Worm (Caenorhabditis elegans) whole organism, L2 larva: Measurements from ENCODE around the gene K03B4.2.
A peak's percentile ranks its signal among the peaks of the same experiment; 100 is the strongest.

Experiments
- C34F6.9 ChIP-seq: fragments of 150-350 bp; optimal IDR thresholded peaks from 2 replicates; lab custom pipeline; 2014; ENCODE audit warnings: missing biosample characterization, missing genetic modification characterization
- Y55F3AM.14 ChIP-seq: fragments of 200-800 bp; sonication (Bioruptor generic); optimal IDR thresholded peaks from 2 replicates; lab custom pipeline; 2018; ENCODE audit warnings: mild to moderate bottlenecking, missing genetic modification characterization, missing compliant biosample characterization
- ZK546.5 ChIP-seq: sonication (generic microtip); optimal IDR thresholded peaks from 2 replicates; lab custom pipeline; 2017; ENCODE audit warnings: missing biosample characterization, missing genetic modification characterization
- aly-2 ChIP-seq: fragments of 150-350 bp; optimal IDR thresholded peaks from 2 replicates; lab custom pipeline; 2014; ENCODE audit warnings: missing biosample characterization, missing genetic modification characterization
- ama-1 ChIP-seq: fragments of 150-350 bp; optimal IDR thresholded peaks from 2 replicates; lab custom pipeline; 2018; ENCODE audit warnings: inconsistent platforms
- blmp-1 ChIP-seq: sonication (generic microtip); optimal IDR thresholded peaks from 2 replicates; lab custom pipeline; 2017; ENCODE audit warnings: missing genetic modification characterization, mild to moderate bottlenecking, missing compliant biosample characterization, antibody characterized with exemption, moderate library complexity; ENCODE audit not compliant: insufficient read depth
- ceh-16 ChIP-seq: fragments of 150-350 bp; optimal IDR thresholded peaks from 2 replicates; lab custom pipeline; 2014; ENCODE audit warnings: missing biosample characterization, missing genetic modification characterization
- dmd-4 ChIP-seq: sonication (generic microtip); optimal IDR thresholded peaks from 2 replicates; lab custom pipeline; 2017; ENCODE audit warnings: missing biosample characterization, missing genetic modification characterization
- elt-3 ChIP-seq: sonication (generic microtip); optimal IDR thresholded peaks from 2 replicates; lab custom pipeline; 2017; ENCODE audit warnings: missing biosample characterization, missing genetic modification characterization
- fos-1 ChIP-seq: fragments of 150-350 bp; optimal IDR thresholded peaks from 2 replicates; lab custom pipeline; 2014; ENCODE audit warnings: missing biosample characterization, missing genetic modification characterization
- gmeb-1 ChIP-seq: fragments of 150-350 bp; optimal IDR thresholded peaks from 2 replicates; lab custom pipeline; 2014; ENCODE audit warnings: missing biosample characterization, missing genetic modification characterization
- lin-11 ChIP-seq: fragments of 150-350 bp; sonication (generic microtip); optimal IDR thresholded peaks from 2 replicates; lab custom pipeline; 2014; ENCODE audit warnings: missing biosample characterization, missing genetic modification characterization, inconsistent platforms, mixed read lengths
- lsy-2 ChIP-seq, 2 experiments: fragments of 150-350 bp in 1 of 2; sonication (generic microtip) in 1 of 2; optimal IDR thresholded peaks; 2 replicates each; lab custom pipeline; 2014 to 2017; ENCODE audit warnings: missing biosample characterization in 2 of 2, missing genetic modification characterization in 2 of 2
- mab-5 ChIP-seq: fragments of 150-350 bp; optimal IDR thresholded peaks from 2 replicates; lab custom pipeline; 2014; ENCODE audit warnings: missing biosample characterization, missing genetic modification characterization
- nhr-10 ChIP-seq: sonication (generic microtip); optimal IDR thresholded peaks from 2 replicates; lab custom pipeline; 2017; ENCODE audit warnings: missing biosample characterization, missing genetic modification characterization
- nhr-12 ChIP-seq: fragments of 150-350 bp; optimal IDR thresholded peaks from 2 replicates; lab custom pipeline; 2014; ENCODE audit warnings: missing biosample characterization, missing genetic modification characterization
- nhr-129 ChIP-seq: fragments of 150-350 bp; optimal IDR thresholded peaks from 2 replicates; lab custom pipeline; 2014; ENCODE audit warnings: missing biosample characterization, missing genetic modification characterization
- nhr-23 ChIP-seq: fragments of 150-350 bp; optimal IDR thresholded peaks from 2 replicates; lab custom pipeline; 2014; ENCODE audit warnings: missing biosample characterization, missing genetic modification reagents, missing genetic modification characterization
- nhr-237 ChIP-seq: fragments of 150-350 bp; optimal IDR thresholded peaks from 2 replicates; lab custom pipeline; 2014; ENCODE audit warnings: missing biosample characterization, missing genetic modification characterization
- nhr-6 ChIP-seq: fragments of 150-350 bp; optimal IDR thresholded peaks from 2 replicates; lab custom pipeline; 2014; ENCODE audit warnings: missing biosample characterization, missing genetic modification characterization
- nhr-77 ChIP-seq: fragments of 150-350 bp; optimal IDR thresholded peaks from 2 replicates; lab custom pipeline; 2014; ENCODE audit warnings: missing biosample characterization, missing genetic modification characterization
- sem-4 ChIP-seq: fragments of 150-350 bp; optimal IDR thresholded peaks from 2 replicates; lab custom pipeline; 2014; ENCODE audit warnings: missing biosample characterization, missing genetic modification reagents, missing genetic modification characterization
- sma-3 ChIP-seq: sonication (generic microtip); optimal IDR thresholded peaks from 2 replicates; lab custom pipeline; 2016; ENCODE audit warnings: missing genetic modification reagents, missing genetic modification characterization, missing compliant biosample characterization
- sma-9 ChIP-seq, 2 experiments: fragments of 150-350 bp in 1 of 2; sonication (generic microtip) in 1 of 2; optimal IDR thresholded peaks; 2 replicates each; lab custom pipeline; 2014 to 2016; ENCODE audit warnings: missing genetic modification characterization in 2 of 2, mild to moderate bottlenecking in 1 of 2, missing biosample characterization in 1 of 2, missing compliant biosample characterization in 1 of 2, missing genetic modification reagents in 1 of 2, moderate library complexity in 1 of 2
- unc-62 ChIP-seq: fragments of 150-350 bp; optimal IDR thresholded peaks from 2 replicates; lab custom pipeline; 2014; ENCODE audit warnings: missing biosample characterization, missing genetic modification reagents, missing genetic modification characterization
- ztf-1 ChIP-seq: fragments of 200-800 bp; sonication (Bioruptor generic); conservative IDR thresholded peaks from 2 replicates; pipeline ENCODE4 v1.3.6; 2022; ENCODE audit warnings: missing genetic modification characterization, missing compliant biosample characterization
- ztf-11 ChIP-seq: sonication (generic microtip); optimal IDR thresholded peaks from 2 replicates; lab custom pipeline; 2017; ENCODE audit warnings: missing biosample characterization, missing genetic modification characterization
- ztf-4 ChIP-seq: fragments of 150-350 bp; optimal IDR thresholded peaks from 2 replicates; lab custom pipeline; 2014; ENCODE audit warnings: missing biosample characterization, missing genetic modification characterization

The K03B4.2 gene

DNA sequence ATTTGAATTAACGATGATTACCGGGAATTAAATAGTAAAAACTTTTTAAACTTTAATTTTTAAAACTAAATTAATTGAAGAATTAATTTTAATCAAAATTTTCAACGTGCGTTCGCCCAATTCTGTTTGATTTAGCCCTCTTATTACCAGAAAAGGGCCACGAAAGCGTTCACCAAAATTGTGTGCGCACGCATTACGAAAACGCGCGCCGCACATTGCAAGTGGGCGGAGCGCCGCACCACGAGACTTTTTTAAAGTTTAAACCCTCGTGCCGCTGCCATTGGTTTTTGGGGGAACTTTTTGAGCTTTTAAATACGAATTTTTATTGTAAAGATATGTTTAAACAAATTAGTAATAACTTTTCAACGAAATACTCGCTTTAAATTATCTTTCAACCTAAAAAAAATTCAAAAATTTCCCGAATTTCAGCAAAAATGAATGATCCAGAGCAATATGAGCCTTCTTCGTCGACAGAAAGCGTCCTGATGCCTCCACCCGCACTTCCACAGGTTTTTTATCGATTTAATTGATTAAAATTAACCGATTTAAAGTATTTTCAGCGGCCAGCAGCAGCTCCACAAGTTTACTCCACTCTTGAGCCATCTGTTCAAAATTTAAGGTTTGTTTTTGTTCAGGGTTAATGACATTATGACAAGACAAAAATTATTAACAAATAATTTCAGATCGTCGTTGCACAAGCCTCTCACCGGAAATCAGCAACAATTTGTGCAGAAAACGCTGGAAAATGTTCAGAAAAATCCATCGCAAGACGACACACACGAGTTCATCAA lies 919 bp upstream of the K03B4.2 start, which contains the start of gene taf-10 (continued):
- no peak for TF ChIP-seq nhr-12
- TF ChIP-seq nhr-129 (tag; lab: Kevin White, UChicago), result peak; percentile 63
- no peak for TF ChIP-seq aly-2 (tag; lab: Kevin White, UChicago)

DNA sequence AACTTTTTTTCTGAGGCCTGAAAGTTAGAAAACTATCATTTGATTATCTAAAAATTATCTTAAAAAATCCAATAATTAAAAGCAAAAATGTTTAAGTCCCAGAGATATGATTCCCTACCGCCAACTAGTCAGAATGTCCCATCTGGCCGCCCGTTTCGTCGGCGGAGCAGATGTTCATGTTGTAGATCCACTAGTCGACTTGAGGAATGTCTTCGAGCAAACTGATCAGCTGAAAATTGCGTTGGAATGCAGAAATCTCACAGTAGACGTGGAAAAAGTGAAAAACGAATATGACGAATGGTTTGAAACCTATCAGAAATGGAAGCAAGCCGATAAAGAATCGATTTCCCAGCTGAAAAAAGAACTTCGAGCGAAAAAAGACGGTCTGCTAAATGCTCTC lies 1.4 kb downstream of the K03B4.2 start, which contains the start of gene K03B4.1:
Gene K03B4.1, plus strand, starts transcription at position 97 of the 400 bp plus-strand sequence.
- no peak for TF ChIP-seq ztf-1
- TF ChIP-seq gmeb-1, result no peak
- peak; percentile 68 for TF ChIP-seq Y55F3AM.14 (GFP tag; lab: Kevin White, UChicago)
- TF ChIP-seq ama-1 (lab: Kevin White, UChicago), result peak; percentile 49
- no peak for TF ChIP-seq ZK546.5 (tag; lab: Kevin White, UChicago)
- TF ChIP-seq nhr-6 (tag; lab: Kevin White, UChicago), result no peak
- TF ChIP-seq aly-2 (tag; lab: Kevin White, UChicago), result no peak
- TF ChIP-seq ztf-4 (tag; lab: Kevin White, UChicago), result no peak
- no peak for TF ChIP-seq blmp-1 (tag; lab: Kevin White, UChicago)

DNA sequence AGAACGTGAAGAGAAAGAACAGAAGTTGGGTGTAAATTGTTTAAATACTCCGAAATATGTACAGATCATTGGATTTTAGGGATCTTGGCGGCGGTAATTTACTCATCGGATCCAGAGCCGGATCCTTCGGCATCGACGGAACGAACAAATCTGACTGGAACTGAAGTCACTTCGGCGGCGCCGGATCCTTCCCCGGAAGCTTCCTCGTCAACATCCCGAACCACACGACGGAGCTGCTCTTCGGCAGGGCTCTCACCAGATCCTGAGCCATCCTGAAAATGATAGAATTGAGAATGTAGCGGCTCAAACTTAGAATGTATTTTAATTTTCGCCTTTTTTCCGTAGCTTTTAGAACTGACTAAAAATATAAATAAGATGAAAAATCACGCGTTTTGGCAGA lies 3.9 kb downstream of the K03B4.2 start:
- TF ChIP-seq dmd-4, result no peak
- no peak for TF ChIP-seq mab-5 (tag; lab: Kevin White, UChicago)
- TF ChIP-seq aly-2 (tag; lab: Kevin White, UChicago), result no peak
- TF ChIP-seq lin-11 (tag; lab: Kevin White, UChicago), result no peak
- no peak for TF ChIP-seq elt-3 (tag; lab: Kevin White, UChicago)
- no peak for TF ChIP-seq ztf-11 (tag; lab: Kevin White, UChicago)
- no peak for TF ChIP-seq sma-3 (GFP tag; lab: Kevin White, UChicago)
- no peak for TF ChIP-seq nhr-237 (tag; lab: Kevin White, UChicago)
- TF ChIP-seq unc-62, result no peak
- TF ChIP-seq sem-4 (tag; lab: Kevin White, UChicago), result no peak
- TF ChIP-seq ama-1 (lab: Kevin White, UChicago), result no peak
- no peak for TF ChIP-seq nhr-77 (tag; lab: Kevin White, UChicago)
- TF ChIP-seq fos-1, result no peak
- no peak for TF ChIP-seq nhr-10 (tag; lab: Kevin White, UChicago)

DNA sequence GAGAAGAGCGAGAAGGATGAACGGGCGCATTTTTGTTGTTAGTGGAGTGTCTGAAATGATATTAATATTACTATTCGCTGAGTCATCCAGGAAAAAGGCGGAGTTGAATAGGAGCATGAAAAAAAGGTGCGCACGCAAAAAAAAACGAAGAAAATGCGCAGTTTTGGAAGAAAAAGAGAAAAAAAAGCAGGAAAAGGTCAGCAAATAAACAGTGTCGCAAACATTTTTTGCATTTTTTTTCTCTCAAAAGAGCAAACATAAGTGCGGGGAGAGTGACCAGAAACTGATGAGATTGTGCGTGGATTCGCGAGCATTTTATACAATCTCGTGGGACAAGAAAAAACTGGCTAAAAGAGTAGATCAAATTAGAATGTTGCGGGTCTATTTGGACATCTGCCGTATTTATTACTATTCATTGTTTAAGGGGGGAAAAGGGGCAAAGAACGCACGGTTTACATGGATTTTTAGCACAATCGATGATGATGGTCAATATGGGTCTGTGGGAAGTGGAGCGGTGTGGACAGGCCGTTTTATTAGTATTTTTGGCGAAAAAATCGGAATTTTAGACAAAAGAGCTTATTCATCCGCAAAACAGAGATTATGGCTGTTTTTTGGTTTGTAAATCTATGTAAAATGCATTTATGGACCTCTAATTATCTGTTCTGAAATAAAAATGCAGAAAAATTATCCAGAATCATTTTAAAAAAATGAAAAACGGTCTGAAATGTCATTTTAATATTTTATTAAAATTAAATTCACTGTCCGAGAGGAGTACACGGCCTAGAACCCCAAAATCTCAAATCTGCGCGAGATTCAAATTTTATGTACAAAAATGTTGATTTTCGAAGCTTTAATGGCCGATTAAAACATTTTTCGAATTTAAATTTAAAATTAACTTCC lies 4.8 kb downstream of the K03B4.2 start, which contains the start of gene cpg-8:
Gene cpg-8, minus strand, starts transcription at position 51 of the 900 bp plus-strand sequence.
- peak; percentile 64 for TF ChIP-seq gmeb-1
- no peak for TF ChIP-seq nhr-23 (tag; lab: Kevin White, UChicago)
- TF ChIP-seq C34F6.9, result peak; percentile 10
- no peak for TF ChIP-seq sma-9 (GFP tag; optimal IDR thresholded peaks at IDR 0.05; lab: Kevin White, UChicago)
- no peak for TF ChIP-seq sma-9 (tag; optimal IDR thresholded peaks at IDR 0.05; lab: Kevin White, UChicago)

DNA sequence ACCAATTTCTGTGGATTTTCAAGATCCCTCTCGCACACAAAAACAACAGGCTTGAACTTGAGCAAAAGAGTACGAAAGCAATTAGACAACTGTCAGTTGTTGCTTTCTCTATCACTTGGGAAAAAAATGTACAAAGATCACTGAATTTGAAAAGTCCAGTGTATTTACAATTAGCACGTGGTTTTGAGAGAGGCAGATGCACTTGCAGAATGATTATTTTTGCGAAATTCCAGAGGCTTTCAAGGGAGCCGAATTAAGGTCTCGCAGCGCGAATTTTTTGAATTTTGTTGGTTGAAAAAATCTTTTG lies 5.4 kb downstream of the K03B4.2 start:
- no peak for TF ChIP-seq ceh-16 (tag; lab: Kevin White, UChicago)
- TF ChIP-seq lsy-2 (tag; optimal IDR thresholded peaks at IDR 0.05; lab: Kevin White, UChicago), result peak in 1 of 2 experiments; percentile 39
- TF ChIP-seq ama-1 (lab: Kevin White, UChicago), result no peak
- peak; percentile 62 for TF ChIP-seq sma-9 (GFP tag; optimal IDR thresholded peaks at IDR 0.05; lab: Kevin White, UChicago)
- TF ChIP-seq sma-9 (tag; optimal IDR thresholded peaks at IDR 0.05; lab: Kevin White, UChicago), result no peak
- peak; percentile 62 for TF ChIP-seq nhr-129 (tag; lab: Kevin White, UChicago)
- TF ChIP-seq ZK546.5 (tag; lab: Kevin White, UChicago), result no peak
